Worm (Caenorhabditis elegans): ENCODE measurements around the gene E01B7.2.

E01B7.2 gene

ce11 chrV:17951172-17951999 is 29.8 kb downstream of the E01B7.2 start, which contains the start of gene Y59A8B.24 (continued):
- no peak for TF ChIP-seq hlh-4 (tag; optimal IDR thresholded peaks at IDR 0.05)
- TF ChIP-seq grh-1 (GFP tag; IDR thresholded peaks at IDR 0.05) = peak; percentile 63; the same call in 1 of the 2 replicates
- TF ChIP-seq lir-3 (tag; optimal IDR thresholded peaks at IDR 0.05; ENCODE audit: poor library complexity) = peak; percentile 93
- peak; percentile 86 for TF ChIP-seq dsc-1 (tag; optimal IDR thresholded peaks at IDR 0.05)
- peak; percentile 83 for TF ChIP-seq ceh-90 (tag; optimal IDR thresholded peaks at IDR 0.05)
- TF ChIP-seq fkh-4 (tag; optimal IDR thresholded peaks at IDR 0.05; ENCODE audit: borderline replicate concordance) = peak; percentile 79
- peak; percentile 74 for TF ChIP-seq C04F5.9 (tag; optimal IDR thresholded peaks at IDR 0.05)
- no peak for TF ChIP-seq pag-3 (tag; optimal IDR thresholded peaks at IDR 0.05; ENCODE audit: borderline replicate concordance, insufficient read depth)
- TF ChIP-seq lin-39 (tag; optimal IDR thresholded peaks at IDR 0.05) = no peak
- TF ChIP-seq ceh-63 (GFP tag; optimal IDR thresholded peaks at IDR 0.05) = no peak

ce11 chrV:17952280-17952679 is 30.7 kb downstream of the E01B7.2 start:
- no peak for TF ChIP-seq aly-2 (tag; optimal IDR thresholded peaks at IDR 0.05)
- no peak for TF ChIP-seq mef-2 (tag; optimal IDR thresholded peaks at IDR 0.05)
- TF ChIP-seq efl-1 (optimal IDR thresholded peaks at IDR 0.05) = no peak
- peak in 1 of 2 experiments; percentile 54 for TF ChIP-seq efl-1 (GFP tag; optimal IDR thresholded peaks at IDR 0.05 in 1 of 2)
- no peak for TF ChIP-seq swsn-7 (tag; optimal IDR thresholded peaks at IDR 0.05)

- peak; percentile 58 for TF ChIP-seq nhr-85 (tag)
- no peak for TF ChIP-seq sup-37 (GFP tag; optimal IDR thresholded peaks at IDR 0.05)
- TF ChIP-seq isw-1 (GFP tag; IDR thresholded peaks at IDR 0.05) = no peak
- no peak for TF ChIP-seq efl-1 (optimal IDR thresholded peaks at IDR 0.05)
- peak in 1 of 2 experiments; percentile 90 for TF ChIP-seq efl-1 (GFP tag; optimal IDR thresholded peaks at IDR 0.05 in 1 of 2)
- TF ChIP-seq mep-1 (tag; optimal IDR thresholded peaks at IDR 0.05) = no peak
- TF ChIP-seq nhr-28 (tag; optimal IDR thresholded peaks at IDR 0.05) = no peak
- TF ChIP-seq unc-30 (tag; optimal IDR thresholded peaks at IDR 0.05) = no peak
- no peak for TF ChIP-seq unc-86 (tag; optimal IDR thresholded peaks at IDR 0.05)
These were observed 34.5 kb downstream of the E01B7.2 start for ce11 chrV:17956109-17956508.

- TF ChIP-seq lin-39 (tag; optimal IDR thresholded peaks at IDR 0.05) (no peak), jun-1 (tag; optimal IDR thresholded peaks at IDR 0.05) (no peak), nhr-19 (GFP tag; conservative IDR thresholded peaks at IDR 0.05) (no peak), unc-30 (tag; optimal IDR thresholded peaks at IDR 0.05) (no peak), hlh-4 (tag; optimal IDR thresholded peaks at IDR 0.05) (no peak), nhr-90 (tag; optimal IDR thresholded peaks at IDR 0.05; ENCODE audit: poor library complexity) (no peak), nhr-12 (tag; optimal IDR thresholded peaks at IDR 0.05) (no peak), Y116A8C.19 (tag; optimal IDR thresholded peaks at IDR 0.05; ENCODE audit: borderline replicate concordance) (no peak), aly-2 (tag; optimal IDR thresholded peaks at IDR 0.05) (no peak), pqm-1 (tag; optimal IDR thresholded peaks at IDR 0.05) (no peak), nhr-77 (tag; optimal IDR thresholded peaks at IDR 0.05) (no peak), tbx-2 (tag; optimal IDR thresholded peaks at IDR 0.05) (no peak), blmp-1 (tag; optimal IDR thresholded peaks at IDR 0.05) (no peak), unc-130 (tag; optimal IDR thresholded peaks at IDR 0.05) (no peak)
These were observed 40.9 kb downstream of the E01B7.2 start for ce11 chrV:17962500-17962899.

ce11 chrV:17966747-17967146 is 45.2 kb downstream of the E01B7.2 start, which contains the start of gene gck-3:
Gene gck-3, minus strand, starts transcription at chrV:17966847.
- no peak for TF ChIP-seq grh-1 (GFP tag; IDR thresholded peaks at IDR 0.05)
- TF ChIP-seq fkh-10 (GFP tag; optimal IDR thresholded peaks at IDR 0.05) = no peak
